Worm (Caenorhabditis elegans): ENCODE measurements around the gene F19C7.8.
A peak's percentile ranks its signal among the peaks of the same experiment; 100 is the strongest.

Gene F19C7.8

ce11 chrIV:4669242-4669641, 31.3 kb upstream of the F19C7.8 start, which contains the start of gene F29B9.12:
TSS of gene F29B9.12 (plus strand) at chrIV:4669542.
- no peak for TF ChIP-seq nhr-25 (tag; optimal IDR thresholded peaks at IDR 0.05)
- no peak for TF ChIP-seq fkh-10 (GFP tag; optimal IDR thresholded peaks at IDR 0.05)
- TF ChIP-seq nhr-11 (tag; optimal IDR thresholded peaks at IDR 0.05), result no peak
- TF ChIP-seq aly-2 (tag; optimal IDR thresholded peaks at IDR 0.05), result no peak
- TF ChIP-seq egl-27 (tag; optimal IDR thresholded peaks at IDR 0.05), result no peak
- no peak for TF ChIP-seq ceh-82 (tag; optimal IDR thresholded peaks at IDR 0.05)

- TF ChIP-seq aly-2 (tag; optimal IDR thresholded peaks at IDR 0.05), result no peak
- no peak for TF ChIP-seq elt-2 (tag; optimal IDR thresholded peaks at IDR 0.05)
- TF ChIP-seq daf-12 (tag; optimal IDR thresholded peaks at IDR 0.05), result no peak
- no peak for TF ChIP-seq ceh-28 (tag; optimal IDR thresholded peaks at IDR 0.05)
- TF ChIP-seq snpc-4 (tag; optimal IDR thresholded peaks at IDR 0.05), result no peak
- no peak for TF ChIP-seq nhr-25 (tag; optimal IDR thresholded peaks at IDR 0.05)
- TF ChIP-seq lin-15B (tag; optimal IDR thresholded peaks at IDR 0.05), result no peak
- no peak for TF ChIP-seq ama-1 (optimal IDR thresholded peaks at IDR 0.05)
- no peak for TF ChIP-seq nhr-12 (tag; optimal IDR thresholded peaks at IDR 0.05)
- TF ChIP-seq R02D3.7 (tag; optimal IDR thresholded peaks at IDR 0.05), result no peak
- TF ChIP-seq eor-1 (tag; optimal IDR thresholded peaks at IDR 0.05), result no peak
Measured at ce11 chrIV:4667835-4668234, 29.9 kb upstream of the F19C7.8 start.

- TF ChIP-seq lin-15B (tag; optimal IDR thresholded peaks at IDR 0.05), result no peak
- no peak for TF ChIP-seq unc-39 (tag; optimal IDR thresholded peaks at IDR 0.05)
- TF ChIP-seq pqm-1 (tag; optimal IDR thresholded peaks at IDR 0.05), result no peak
- TF ChIP-seq ZK546.5 (tag; optimal IDR thresholded peaks at IDR 0.05), result no peak
- TF ChIP-seq hmg-11 (tag; optimal IDR thresholded peaks at IDR 0.05), result peak; percentile 5
- TF ChIP-seq R02D3.7 (tag; optimal IDR thresholded peaks at IDR 0.05), result no peak
- no peak for TF ChIP-seq tbx-2 (tag; optimal IDR thresholded peaks at IDR 0.05)
- peak; percentile 63 for TF ChIP-seq lin-39 (tag; optimal IDR thresholded peaks at IDR 0.05)
- no peak for TF ChIP-seq elt-2 (tag; optimal IDR thresholded peaks at IDR 0.05)
- no peak for TF ChIP-seq aly-2 (tag; optimal IDR thresholded peaks at IDR 0.05)
- TF ChIP-seq egl-5 (tag; optimal IDR thresholded peaks at IDR 0.05), result no peak
- peak; percentile 40 for TF ChIP-seq elt-1 (tag; optimal IDR thresholded peaks at IDR 0.05)
- TF ChIP-seq ztf-11 (tag; optimal IDR thresholded peaks at IDR 0.05), result no peak
- TF ChIP-seq nhr-23 (tag; optimal IDR thresholded peaks at IDR 0.05), result no peak
- peak; percentile 4 for TF ChIP-seq nfya-1 (tag; optimal IDR thresholded peaks at IDR 0.05; ENCODE audit: insufficient read depth)
- TF ChIP-seq nhr-237 (tag; optimal IDR thresholded peaks at IDR 0.05), result no peak
- TF ChIP-seq nhr-28 (tag; optimal IDR thresholded peaks at IDR 0.05), result no peak
Measured at ce11 chrIV:4667383-4667782, 29.5 kb upstream of the F19C7.8 start.

- TF ChIP-seq sea-2 (GFP tag; optimal IDR thresholded peaks at IDR 0.05) (no peak), pha-4 (tag; optimal IDR thresholded peaks at IDR 0.05) (peak; percentile 17)
Measured at ce11 chrIV:4665079-4665478, 27.2 kb upstream of the F19C7.8 start, which contains the start of gene F29B9.1. TSS of gene F29B9.1 (plus strand) at chrIV:4665379.

- TF ChIP-seq fos-1 (tag; optimal IDR thresholded peaks at IDR 0.05), result no peak
- peak; percentile 95 for TF ChIP-seq R02D3.7 (tag; optimal IDR thresholded peaks at IDR 0.05)
- TF ChIP-seq lin-39 (tag; optimal IDR thresholded peaks at IDR 0.05), result peak; percentile 52
- peak; percentile 61 for TF ChIP-seq nhr-11 (tag; optimal IDR thresholded peaks at IDR 0.05)
- TF ChIP-seq unc-39 (tag; optimal IDR thresholded peaks at IDR 0.05), result no peak
- TF ChIP-seq ceh-82 (tag; optimal IDR thresholded peaks at IDR 0.05), result peak; percentile 42
- TF ChIP-seq snpc-4 (tag; optimal IDR thresholded peaks at IDR 0.05), result peak; percentile 58
- peak; percentile 77 for TF ChIP-seq elt-2 (tag; optimal IDR thresholded peaks at IDR 0.05)
- peak; percentile 19 for TF ChIP-seq elt-1 (tag; optimal IDR thresholded peaks at IDR 0.05)
- peak; percentile 76 for TF ChIP-seq hmg-11 (tag; optimal IDR thresholded peaks at IDR 0.05)
- no peak for TF ChIP-seq ztf-11 (tag; optimal IDR thresholded peaks at IDR 0.05)
- TF ChIP-seq jun-1 (tag; optimal IDR thresholded peaks at IDR 0.05), result peak; percentile 83
- peak; percentile 30 for TF ChIP-seq ama-1 (optimal IDR thresholded peaks at IDR 0.05)
- TF ChIP-seq unc-62 (GFP tag; optimal IDR thresholded peaks at IDR 0.05), result peak; percentile 13
- TF ChIP-seq sea-2 (GFP tag; optimal IDR thresholded peaks at IDR 0.05), result no peak
- no peak for TF ChIP-seq fkh-2 (tag; optimal IDR thresholded peaks at IDR 0.05)
- no peak for TF ChIP-seq mdl-1 (tag; optimal IDR thresholded peaks at IDR 0.05)
- TF ChIP-seq nhr-25 (tag; optimal IDR thresholded peaks at IDR 0.05), result peak; percentile 86
- TF ChIP-seq nfya-1 (tag; optimal IDR thresholded peaks at IDR 0.05; ENCODE audit: insufficient read depth), result peak; percentile 88
- no peak for TF ChIP-seq aly-2 (tag; optimal IDR thresholded peaks at IDR 0.05)
- no peak for TF ChIP-seq nhr-28 (tag; optimal IDR thresholded peaks at IDR 0.05)
- peak; percentile 43 for TF ChIP-seq pqm-1 (tag; optimal IDR thresholded peaks at IDR 0.05)
- TF ChIP-seq nhr-43 (tag; optimal IDR thresholded peaks at IDR 0.05; ENCODE audit: poor library complexity, severe bottlenecking), result peak; percentile 83
- TF ChIP-seq egl-27 (tag; optimal IDR thresholded peaks at IDR 0.05), result peak; percentile 38
- TF ChIP-seq ZK546.5 (tag; optimal IDR thresholded peaks at IDR 0.05), result peak; percentile 52
- TF ChIP-seq ceh-9 (tag; optimal IDR thresholded peaks at IDR 0.05), result no peak
- TF ChIP-seq elt-3 (tag; optimal IDR thresholded peaks at IDR 0.05), result peak in 1 of 3 experiments; percentile 32
- no peak for TF ChIP-seq eor-1 (tag; optimal IDR thresholded peaks at IDR 0.05)
- no peak for TF ChIP-seq ztf-4 (tag; optimal IDR thresholded peaks at IDR 0.05)
- TF ChIP-seq ceh-28 (tag; optimal IDR thresholded peaks at IDR 0.05), result peak; percentile 84
- no peak for TF ChIP-seq nhr-237 (tag; optimal IDR thresholded peaks at IDR 0.05)
Measured at ce11 chrIV:4660151-4661041, 22.5 kb upstream of the F19C7.8 start, which contains the start of the genes F29B9.11 and jmjd-1.2. TSS of gene F29B9.11 (minus strand) at chrIV:4660201. TSS of gene jmjd-1.2 (plus strand) at chrIV:4660991.

All from whole organism, L3 larva.